Fruit fly (Drosophila melanogaster) whole organism, embryonic: ENCODE results near the gene Fbw5.

Source experiments
- Awh ChIP-seq: fragments of 200-800 bp; sonication (Bioruptor generic); IDR thresholded peaks from 2 replicates; pipeline ENCODE4, ENCODE4 v1.3.6; 2022; ENCODE audit warnings: missing biosample characterization, missing genetic modification characterization
- CG10267 ChIP-seq: fragments of 200-800 bp; sonication (Bioruptor generic); optimal IDR thresholded peaks from 2 replicates; lab custom pipeline; 2018; ENCODE audit warnings: missing biosample characterization, mild to moderate bottlenecking, missing genetic modification characterization, moderate library complexity
- CG10979 ChIP-seq: fragments of 200-800 bp; sonication (Bioruptor generic); optimal IDR thresholded peaks from 2 replicates; lab custom pipeline; 2018; ENCODE audit warnings: missing biosample characterization, mild to moderate bottlenecking, missing genetic modification characterization, moderate library complexity
- CG11723 ChIP-seq: fragments of 200-800 bp; sonication (Bioruptor generic); optimal IDR thresholded peaks from 2 replicates; lab custom pipeline; 2017; ENCODE audit warnings: missing biosample characterization, mild to moderate bottlenecking, missing genetic modification characterization
- CG12299 ChIP-seq: fragments of 200-800 bp; sonication (Bioruptor generic); optimal IDR thresholded peaks from 2 replicates; lab custom pipeline; 2018; ENCODE audit warnings: missing biosample characterization, mild to moderate bottlenecking, missing genetic modification characterization
- CG12744 ChIP-seq: fragments of 200-800 bp; sonication (Bioruptor generic); optimal IDR thresholded peaks from 2 replicates; lab custom pipeline; 2016; ENCODE audit warnings: missing biosample characterization, missing genetic modification characterization
- CG13296 ChIP-seq: fragments of 200-800 bp; sonication (Bioruptor generic); optimal IDR thresholded peaks from 3 replicates; lab custom pipeline; 2018; ENCODE audit warnings: missing biosample characterization, mild to moderate bottlenecking, missing genetic modification characterization
- CG15514 ChIP-seq: fragments of 200-800 bp; sonication (Bioruptor generic); optimal IDR thresholded peaks from 3 replicates; lab custom pipeline; 2017; ENCODE audit warnings: missing biosample characterization, missing genetic modification characterization, mild to moderate bottlenecking, moderate library complexity, missing genetic modification reagents
- CG16779 ChIP-seq: fragments of 200-800 bp; sonication (Bioruptor generic); IDR thresholded peaks from 2 replicates; pipeline ENCODE4 v1.3.6; 2022; ENCODE audit warnings: missing biosample characterization, missing genetic modification characterization
- CG16813 ChIP-seq: fragments of 200-800 bp; sonication (Bioruptor generic); IDR thresholded peaks from 3 replicates; pipeline ENCODE4 v1.3.6; 2022; ENCODE audit warnings: missing biosample characterization, missing genetic modification characterization; ENCODE audit not compliant: partially characterized antibody
- CG16815 ChIP-seq: fragments of 200-800 bp; sonication (Bioruptor generic); optimal IDR thresholded peaks from 3 replicates; lab custom pipeline; 2017; ENCODE audit warnings: missing biosample characterization, mild to moderate bottlenecking, missing genetic modification characterization
- CG17361 ChIP-seq: fragments of 200-800 bp; sonication (Bioruptor generic); IDR thresholded peaks from 3 replicates; pipeline ENCODE4 v1.3.6; 2022; ENCODE audit warnings: missing biosample characterization, missing genetic modification characterization
- CG18599 ChIP-seq: fragments of 200-800 bp; sonication (Bioruptor generic); optimal IDR thresholded peaks from 3 replicates; lab custom pipeline; 2017; ENCODE audit warnings: missing biosample characterization, missing genetic modification characterization, mild to moderate bottlenecking, moderate library complexity, missing genetic modification reagents
- CG4404 ChIP-seq: fragments of 200-800 bp; sonication (Bioruptor generic); IDR thresholded peaks from 2 replicates; pipeline ENCODE4 v1.3.6; 2022; ENCODE audit warnings: missing biosample characterization, missing genetic modification characterization
- CG4617 ChIP-seq: fragments of 200-800 bp; sonication (Bioruptor generic); optimal IDR thresholded peaks from 3 replicates; lab custom pipeline; 2016; ENCODE audit warnings: missing biosample characterization, missing genetic modification characterization, borderline replicate concordance
- CG5245 ChIP-seq: fragments of 200-800 bp; sonication (Bioruptor generic); optimal IDR thresholded peaks from 3 replicates; lab custom pipeline; 2016; ENCODE audit warnings: missing biosample characterization, missing genetic modification characterization
- CG6765 ChIP-seq: fragments of 200-800 bp; sonication (Bioruptor generic); optimal IDR thresholded peaks from 3 replicates; lab custom pipeline; 2017; ENCODE audit warnings: missing biosample characterization, mild to moderate bottlenecking, missing genetic modification characterization
- CG7786 ChIP-seq: fragments of 200-800 bp; sonication (Bioruptor generic); optimal IDR thresholded peaks from 2 replicates; lab custom pipeline; 2016; ENCODE audit warnings: missing biosample characterization, missing genetic modification characterization
- CHES-1-like ChIP-seq: fragments of 200-800 bp; sonication (Bioruptor generic); optimal IDR thresholded peaks from 2 replicates; lab custom pipeline; 2016; ENCODE audit warnings: missing biosample characterization, missing genetic modification characterization
- Chrac-16 ChIP-seq: fragments of 200-800 bp; sonication (Bioruptor generic); optimal IDR thresholded peaks from 3 replicates; lab custom pipeline; 2016; ENCODE audit warnings: missing biosample characterization, missing genetic modification characterization
- Dp ChIP-seq: fragments of 200-800 bp; sonication (Bioruptor generic); optimal IDR thresholded peaks from 2 replicates; lab custom pipeline; 2018; ENCODE audit warnings: missing biosample characterization, mild to moderate bottlenecking, missing genetic modification characterization, moderate library complexity
- Hr39 ChIP-seq: fragments of >200 bp; optimal IDR thresholded peaks from 2 replicates; lab custom pipeline; 2017
- Med ChIP-seq: fragments of 200-800 bp; sonication (Bioruptor generic); peaks from one replicate; lab custom pipeline; 2016; ENCODE audit warnings: missing biosample characterization, missing genetic modification characterization, mild to moderate bottlenecking, inconsistent platforms, moderate library complexity
- Pdp1 ChIP-seq, 2 experiments: fragments of 200-800 bp; sonication (Bioruptor generic); optimal IDR thresholded peaks; 3 replicates each; lab custom pipeline; 2016; ENCODE audit warnings: missing biosample characterization in 2 of 2, missing genetic modification characterization in 2 of 2, mild to moderate bottlenecking in 1 of 2, moderate library complexity in 1 of 2
- Sox102F ChIP-seq: fragments of 200-800 bp; sonication (Bioruptor generic); optimal IDR thresholded peaks from 2 replicates; lab custom pipeline; 2018; ENCODE audit warnings: missing biosample characterization, mild to moderate bottlenecking, missing genetic modification characterization, moderate library complexity
- Stat92E ChIP-seq, 3 experiments: fragments of >200 bp in 2 of 3; fragments of 200-800 bp in 1 of 3; sonication (Bioruptor generic) in 1 of 3; optimal IDR thresholded peaks; 2 replicates each; lab custom pipeline; 2017 to 2019; ENCODE audit warnings: missing biosample characterization in 3 of 3, missing genetic modification characterization in 3 of 3, mild to moderate bottlenecking in 1 of 3, moderate library complexity in 1 of 3
- bowl ChIP-seq: fragments of 200-800 bp; sonication (Bioruptor generic); IDR thresholded peaks from 2 replicates; pipeline ENCODE4 v1.3.6; 2022; ENCODE audit warnings: missing biosample characterization, missing genetic modification characterization
- chm ChIP-seq: fragments of 200-800 bp; sonication (Bioruptor generic); IDR thresholded peaks from 2 replicates; pipeline ENCODE4 v1.3.6; 2022; ENCODE audit warnings: missing biosample characterization, missing genetic modification characterization
- crol ChIP-seq: fragments of 200-800 bp; sonication (Bioruptor generic); IDR thresholded peaks from 2 replicates; pipeline ENCODE4 v1.3.6; 2022; ENCODE audit warnings: missing biosample characterization, missing genetic modification characterization
- fd102C ChIP-seq: fragments of 200-800 bp; sonication (Bioruptor generic); optimal IDR thresholded peaks from 2 replicates; lab custom pipeline; 2018; ENCODE audit warnings: missing biosample characterization, mild to moderate bottlenecking, missing genetic modification characterization, moderate library complexity
- fd96Cb ChIP-seq: fragments of 200-800 bp; sonication (Bioruptor generic); optimal IDR thresholded peaks from 2 replicates; lab custom pipeline; 2018; ENCODE audit warnings: missing biosample characterization, mild to moderate bottlenecking, missing genetic modification characterization, moderate library complexity
- gfzf ChIP-seq: fragments of 200-800 bp; sonication (Bioruptor generic); optimal IDR thresholded peaks from 2 replicates; lab custom pipeline; 2016; ENCODE audit warnings: missing biosample characterization, mild to moderate bottlenecking, missing genetic modification characterization, moderate library complexity
- grau ChIP-seq: fragments of 200-800 bp; optimal IDR thresholded peaks from 3 replicates; lab custom pipeline; 2019; ENCODE audit warnings: missing biosample characterization, mild to moderate bottlenecking, missing genetic modification characterization, moderate library complexity
- h ChIP-seq: fragments of >200 bp; optimal IDR thresholded peaks from 2 replicates; lab custom pipeline; 2017
- kay ChIP-seq: fragments of 200-800 bp; sonication (Bioruptor generic); optimal IDR thresholded peaks from 2 replicates; lab custom pipeline; 2016; ENCODE audit warnings: missing biosample characterization, missing genetic modification characterization
- ken ChIP-seq: fragments of 200-800 bp; sonication (Bioruptor generic); IDR thresholded peaks from 3 replicates; pipeline ENCODE4 v1.3.6; 2022; ENCODE audit warnings: missing biosample characterization, missing genetic modification characterization
- mirr ChIP-seq: fragments of 200-800 bp; sonication (Bioruptor generic); optimal IDR thresholded peaks from 3 replicates; lab custom pipeline; 2018; ENCODE audit warnings: missing biosample characterization, mild to moderate bottlenecking, missing genetic modification characterization
- nerfin-2 ChIP-seq: fragments of 200-800 bp; sonication (Bioruptor generic); IDR thresholded peaks from 2 replicates; pipeline ENCODE4 v1.3.6; 2022; ENCODE audit warnings: missing biosample characterization, missing genetic modification characterization; ENCODE audit not compliant: partially characterized antibody
- oc ChIP-seq: fragments of 200-800 bp; sonication (Bioruptor generic); optimal IDR thresholded peaks from 2 replicates; lab custom pipeline; 2018; ENCODE audit warnings: missing biosample characterization, mild to moderate bottlenecking, missing genetic modification characterization, moderate library complexity
- ro ChIP-seq: fragments of 200-800 bp; sonication (Bioruptor generic); IDR thresholded peaks from 2 replicates; pipeline ENCODE4 v1.3.6; 2022; ENCODE audit warnings: missing biosample characterization, missing genetic modification characterization
- run ChIP-seq: fragments of 200-800 bp; sonication (Bioruptor generic); optimal IDR thresholded peaks from 3 replicates; lab custom pipeline; 2018; ENCODE audit warnings: missing biosample characterization, mild to moderate bottlenecking, missing genetic modification characterization
- so ChIP-seq: fragments of 200-800 bp; sonication (Bioruptor generic); IDR thresholded peaks from 3 replicates; pipeline ENCODE4 v1.3.6; 2022; ENCODE audit warnings: missing biosample characterization, missing genetic modification characterization
- sob ChIP-seq: fragments of 200-800 bp; sonication (Bioruptor generic); IDR thresholded peaks from 2 replicates; pipeline ENCODE4 v1.3.6; 2022; ENCODE audit warnings: missing biosample characterization, missing genetic modification characterization
- stwl ChIP-seq: fragments of 200-800 bp; sonication (Bioruptor generic); optimal IDR thresholded peaks from 3 replicates; lab custom pipeline; 2018; ENCODE audit warnings: missing biosample characterization, mild to moderate bottlenecking, missing genetic modification characterization, moderate library complexity
- tll ChIP-seq, 2 experiments: fragments of 200-800 bp in 1 of 2; fragments of >200 bp in 1 of 2; sonication (Bioruptor generic) in 1 of 2; optimal IDR thresholded peaks; 2 replicates each; lab custom pipeline; 2017 to 2019; ENCODE audit warnings: missing biosample characterization in 2 of 2, missing genetic modification characterization in 2 of 2, mild to moderate bottlenecking in 1 of 2, moderate library complexity in 1 of 2
- tup ChIP-seq: fragments of 200-800 bp; sonication (Bioruptor generic); optimal IDR thresholded peaks from 2 replicates; lab custom pipeline; 2016; ENCODE audit warnings: missing biosample characterization, mild to moderate bottlenecking, missing genetic modification characterization, moderate library complexity

Fbw5 gene

dm6 chr2L:6062382-6063082, 3.2 kb downstream of the Fbw5 start, which contains the start of the genes ND-51 and CG13994 (continued):
- peak in 1 of 3 experiments; percentile 34 for TF ChIP-seq Stat92E (GFP tag; optimal IDR thresholded peaks at IDR 0.05; lab: Kevin White, UChicago)
- TF ChIP-seq fd102C (GFP tag; lab: Kevin White, UChicago): no peak
- TF ChIP-seq h (lab: Kevin White, UChicago): no peak
- peak; percentile 42; the same call in 1 of the 2 replicates for TF ChIP-seq ro (GFP tag; lab: Robert Waterston, UW)
- peak; percentile 98 for TF ChIP-seq Med (GFP tag; lab: Kevin White, UChicago)
- peak; percentile 85 for TF ChIP-seq CG12299 (tag; lab: Kevin White, UChicago)
- peak; percentile 72 for TF ChIP-seq Chrac-16 (GFP tag; lab: Kevin White, UChicago)
- TF ChIP-seq Sox102F (GFP tag; lab: Kevin White, UChicago): peak; percentile 83
- peak; percentile 58 for TF ChIP-seq run (tag; lab: Kevin White, UChicago)
- peak; percentile 70; the same call in 1 of the 2 replicates for TF ChIP-seq chm (GFP tag; lab: Robert Waterston, UW)
- peak; percentile 15 for TF ChIP-seq Dp (GFP tag; lab: Kevin White, UChicago)
- TF ChIP-seq CG10979 (tag; lab: Kevin White, UChicago): peak; percentile 76
- peak; percentile 63; the same call in 1 of the 2 replicates for TF ChIP-seq bowl (GFP tag; lab: Robert Waterston, UW)
- TF ChIP-seq tll (GFP tag; optimal IDR thresholded peaks at IDR 0.05; lab: Kevin White, UChicago): peak; percentile 77 to 91
- peak; percentile 61; the same call in 1 of the 2 replicates for TF ChIP-seq CG4404
- peak; percentile 71 for TF ChIP-seq mirr (GFP tag; lab: Kevin White, UChicago)
- peak; percentile 85 for TF ChIP-seq CG5245 (GFP tag; lab: Kevin White, UChicago)
- peak; percentile 54 for TF ChIP-seq CG16815 (GFP tag; lab: Kevin White, UChicago)
- TF ChIP-seq CG10267 (tag; lab: Kevin White, UChicago): peak; percentile 79
- TF ChIP-seq CG16813: no peak
- TF ChIP-seq ken (GFP tag; lab: Robert Waterston, UW): peak; percentile 81
- TF ChIP-seq crol (GFP tag; lab: Robert Waterston, UW): no peak
- TF ChIP-seq so (GFP tag; lab: Robert Waterston, UW): peak; percentile 75; the same call in 1 of the 3 replicates
- peak; percentile 73 for TF ChIP-seq CG4617
- TF ChIP-seq nerfin-2 (GFP tag; lab: Robert Waterston, UW): no peak
- peak; percentile 76 for TF ChIP-seq CG12744 (GFP tag; lab: Kevin White, UChicago)
- peak; percentile 79 for TF ChIP-seq fd96Cb (tag; lab: Kevin White, UChicago)
- TF ChIP-seq oc (tag; lab: Kevin White, UChicago): peak; percentile 78
- TF ChIP-seq CG17361: peak; percentile 82; the same call in 2 of the 3 replicates

DNA sequence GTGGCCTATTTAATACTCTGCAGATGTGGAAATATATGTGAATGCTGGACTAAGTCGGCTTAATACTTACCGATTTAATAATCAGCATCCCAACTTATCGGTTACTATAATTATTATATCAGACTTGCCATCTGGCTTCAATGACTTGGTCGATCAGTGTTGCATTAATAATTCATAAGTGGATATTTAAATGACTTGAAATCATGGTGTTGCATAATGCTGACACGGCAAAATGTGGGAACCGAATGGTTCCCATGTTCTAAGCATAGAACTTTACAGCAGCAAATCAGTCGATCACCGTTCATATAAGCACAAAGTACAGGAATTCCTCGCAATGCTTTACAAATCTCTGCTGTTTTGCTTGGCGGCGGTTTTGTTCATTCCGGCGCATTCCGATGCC, 5.5 kb downstream of the Fbw5 start, which contains the start of gene CG34180:
TSS of gene CG34180 (plus strand) at position 301 of the 400 bp plus-strand sequence.
- no peak for TF ChIP-seq Hr39 (lab: Kevin White, UChicago)
- peak in 1 of 2 experiments; percentile 17 for TF ChIP-seq Pdp1 (GFP tag; optimal IDR thresholded peaks at IDR 0.05; lab: Kevin White, UChicago)

dm6 chr2L:6053874-6054469, 11.8 kb downstream of the Fbw5 start, which contains the start of gene CG13995:
TSS of gene CG13995 (plus strand) at chr2L:6054302.
- TF ChIP-seq CHES-1-like (GFP tag; lab: Kevin White, UChicago) (no peak), CG18599 (GFP tag; lab: Kevin White, UChicago) (peak; percentile 7), grau (tag; lab: Kevin White, UChicago) (peak; percentile 60), gfzf (no peak), CG6765 (no peak), tup (GFP tag; lab: Kevin White, UChicago) (no peak), sob (GFP tag; lab: Robert Waterston, UW) (no peak), CG15514 (peak; percentile 18), Awh (GFP tag; lab: Robert Waterston, UW) (no peak), CG13296 (GFP tag; lab: Kevin White, UChicago) (no peak), kay (GFP tag; lab: Kevin White, UChicago) (no peak), CG7786 (GFP tag; lab: Kevin White, UChicago) (no peak), CG11723 (no peak), stwl (no peak), CG16779 (GFP tag; lab: Robert Waterston, UW) (peak; percentile 74)
